Worm (Caenorhabditis elegans) whole organism, late embryonic: Measurements from ENCODE around the gene dcr-1.

Experiments used
- ceh-9 ChIP-seq: sonication (generic microtip); optimal IDR thresholded peaks from 2 replicates; lab custom pipeline; 2016; ENCODE audit warnings: mild to moderate bottlenecking, missing genetic modification characterization, inconsistent platforms, missing compliant biosample characterization
- che-1 ChIP-seq: sonication (generic microtip); optimal IDR thresholded peaks from 2 replicates; lab custom pipeline; 2016; ENCODE audit warnings: mild to moderate bottlenecking, missing genetic modification characterization, missing compliant biosample characterization
- ttx-3 ChIP-seq: sonication (generic microtip); optimal IDR thresholded peaks from 2 replicates; lab custom pipeline; 2016; ENCODE audit warnings: missing genetic modification reagents, missing genetic modification characterization, missing compliant biosample characterization

- no peak for TF ChIP-seq ceh-9
- no peak for TF ChIP-seq che-1 (tag; lab: Kevin White, UChicago)
- no peak for TF ChIP-seq ttx-3 (tag; lab: Kevin White, UChicago)
These were observed 29.1 kb downstream of the dcr-1 start, which contains the start of gene K12H4.7 for ce11 chrIII:8050944-8051343.
